Worm (Caenorhabditis elegans) whole organism, L3 larva: ENCODE data around the gene lsm-3.

Experiments used
- R02D3.7 ChIP-seq: fragments of 150-350 bp; optimal IDR thresholded peaks from 2 replicates; lab custom pipeline; 2014; ENCODE audit warnings: missing biosample characterization, missing genetic modification characterization
- ZK546.5 ChIP-seq: sonication (generic microtip); optimal IDR thresholded peaks from 2 replicates; lab custom pipeline; 2017; ENCODE audit warnings: missing biosample characterization, missing genetic modification characterization
- aly-2 ChIP-seq: fragments of 150-350 bp; optimal IDR thresholded peaks from 2 replicates; lab custom pipeline; 2014; ENCODE audit warnings: missing biosample characterization, missing genetic modification characterization
- ama-1 ChIP-seq: fragments of 150-350 bp; optimal IDR thresholded peaks from 2 replicates; lab custom pipeline; 2018
- ceh-28 ChIP-seq: fragments of 150-350 bp; optimal IDR thresholded peaks from 2 replicates; lab custom pipeline; 2014; ENCODE audit warnings: missing biosample characterization, missing genetic modification reagents, missing genetic modification characterization
- ceh-82 ChIP-seq: fragments of 150-350 bp; optimal IDR thresholded peaks from 2 replicates; lab custom pipeline; 2014; ENCODE audit warnings: missing biosample characterization, missing genetic modification characterization
- egl-27 ChIP-seq: sonication (generic microtip); optimal IDR thresholded peaks from 4 replicates; lab custom pipeline; 2017; ENCODE audit warnings: missing biosample characterization, missing genetic modification reagents, missing genetic modification characterization
- egl-5 ChIP-seq: fragments of 150-350 bp; optimal IDR thresholded peaks from 2 replicates; lab custom pipeline; 2017; ENCODE audit warnings: missing biosample characterization, missing genetic modification reagents, missing genetic modification characterization, inconsistent platforms
- elt-1 ChIP-seq: fragments of 150-350 bp; optimal IDR thresholded peaks from 2 replicates; lab custom pipeline; 2014; ENCODE audit warnings: missing biosample characterization, missing genetic modification characterization
- elt-2 ChIP-seq: sonication (generic microtip); optimal IDR thresholded peaks from 2 replicates; lab custom pipeline; 2016; ENCODE audit warnings: missing genetic modification reagents, mild to moderate bottlenecking, missing genetic modification characterization, missing compliant biosample characterization
- eor-1 ChIP-seq, 2 experiments: fragments of 150-350 bp; optimal IDR thresholded peaks; 2 replicates each; lab custom pipeline; 2014 to 2018; ENCODE audit warnings: missing biosample characterization in 2 of 2, missing genetic modification characterization in 2 of 2
- fkh-2 ChIP-seq: fragments of 150-350 bp; optimal IDR thresholded peaks from 2 replicates; lab custom pipeline; 2014; ENCODE audit warnings: missing biosample characterization, missing genetic modification reagents, missing genetic modification characterization
- fos-1 ChIP-seq: fragments of 150-350 bp; optimal IDR thresholded peaks from 2 replicates; lab custom pipeline; 2014; ENCODE audit warnings: missing biosample characterization, missing genetic modification characterization
- hmg-11 ChIP-seq: sonication (generic microtip); optimal IDR thresholded peaks from 2 replicates; lab custom pipeline; 2016; ENCODE audit warnings: missing genetic modification characterization, missing compliant biosample characterization
- jun-1 ChIP-seq: fragments of 150-350 bp; optimal IDR thresholded peaks from 2 replicates; lab custom pipeline; 2014; ENCODE audit warnings: missing biosample characterization, missing genetic modification reagents, missing genetic modification characterization
- lin-15B ChIP-seq: fragments of 150-350 bp; optimal IDR thresholded peaks from 2 replicates; lab custom pipeline; 2014; ENCODE audit warnings: missing biosample characterization, missing genetic modification characterization
- lin-39 ChIP-seq: fragments of 150-350 bp; optimal IDR thresholded peaks from 2 replicates; lab custom pipeline; 2018; ENCODE audit warnings: missing biosample characterization, missing genetic modification reagents, missing genetic modification characterization
- lsy-12 ChIP-seq: sonication (generic microtip); optimal IDR thresholded peaks from 2 replicates; lab custom pipeline; 2016; ENCODE audit warnings: mild to moderate bottlenecking, missing genetic modification characterization, missing compliant biosample characterization
- mdl-1 ChIP-seq: fragments of 150-350 bp; optimal IDR thresholded peaks from 2 replicates; lab custom pipeline; 2014; ENCODE audit warnings: missing biosample characterization, missing genetic modification characterization
- mml-1 ChIP-seq: fragments of 150-350 bp; sonication (generic microtip); optimal IDR thresholded peaks from 3 replicates; lab custom pipeline; 2014; ENCODE audit warnings: missing biosample characterization, missing genetic modification characterization
- nhr-12 ChIP-seq: fragments of 150-350 bp; optimal IDR thresholded peaks from 2 replicates; lab custom pipeline; 2014; ENCODE audit warnings: missing biosample characterization, missing genetic modification characterization
- nhr-23 ChIP-seq: fragments of 150-350 bp; optimal IDR thresholded peaks from 2 replicates; lab custom pipeline; 2014; ENCODE audit warnings: missing biosample characterization, missing genetic modification reagents, missing genetic modification characterization
- nhr-237 ChIP-seq: fragments of 150-350 bp; optimal IDR thresholded peaks from 2 replicates; lab custom pipeline; 2014; ENCODE audit warnings: missing biosample characterization, missing genetic modification characterization
- nhr-25 ChIP-seq: sonication (generic microtip); optimal IDR thresholded peaks from 2 replicates; lab custom pipeline; 2017; ENCODE audit warnings: missing biosample characterization, missing genetic modification characterization
- nhr-28 ChIP-seq: fragments of 150-350 bp; optimal IDR thresholded peaks from 2 replicates; lab custom pipeline; 2014; ENCODE audit warnings: missing biosample characterization, missing genetic modification characterization
- nhr-43 ChIP-seq: sonication (generic microtip); optimal IDR thresholded peaks from 2 replicates; lab custom pipeline; 2016; ENCODE audit warnings: mild to moderate bottlenecking, missing genetic modification characterization, missing compliant biosample characterization; ENCODE audit not compliant: poor library complexity, severe bottlenecking
- nhr-67 ChIP-seq: fragments of 150-350 bp; optimal IDR thresholded peaks from 2 replicates; lab custom pipeline; 2014; ENCODE audit warnings: missing biosample characterization, missing genetic modification characterization
- nhr-76 ChIP-seq: fragments of 150-350 bp; sonication (generic microtip); optimal IDR thresholded peaks from 5 replicates; lab custom pipeline; 2014; ENCODE audit warnings: missing biosample characterization, missing genetic modification characterization
- nhr-77 ChIP-seq: fragments of 150-350 bp; optimal IDR thresholded peaks from 2 replicates; lab custom pipeline; 2014; ENCODE audit warnings: missing biosample characterization, missing genetic modification characterization
- pha-4 ChIP-seq: fragments of 150-350 bp; optimal IDR thresholded peaks from 2 replicates; lab custom pipeline; 2014; ENCODE audit warnings: missing biosample characterization, missing genetic modification reagents, missing genetic modification characterization
- pqm-1 ChIP-seq: fragments of 150-350 bp; optimal IDR thresholded peaks from 2 replicates; lab custom pipeline; 2017; ENCODE audit warnings: missing biosample characterization, missing genetic modification characterization, inconsistent platforms
- sea-2 ChIP-seq: fragments of 150-350 bp; sonication (generic microtip); optimal IDR thresholded peaks from 4 replicates; lab custom pipeline; 2014; ENCODE audit warnings: missing biosample characterization, missing genetic modification reagents, missing genetic modification characterization
- skn-1 ChIP-seq: fragments of 150-350 bp; optimal IDR thresholded peaks from 2 replicates; lab custom pipeline; 2014; ENCODE audit warnings: missing biosample characterization, missing genetic modification characterization
- snpc-4 ChIP-seq: fragments of 150-350 bp; optimal IDR thresholded peaks from 2 replicates; lab custom pipeline; 2014; ENCODE audit warnings: missing biosample characterization, missing genetic modification characterization
- unc-62 ChIP-seq: fragments of 150-350 bp; sonication (generic microtip); optimal IDR thresholded peaks from 4 replicates; lab custom pipeline; 2014; ENCODE audit warnings: missing biosample characterization, missing genetic modification reagents, missing genetic modification characterization
- zag-1 ChIP-seq: fragments of 150-350 bp; optimal IDR thresholded peaks from 2 replicates; lab custom pipeline; 2014; ENCODE audit warnings: missing biosample characterization, missing genetic modification characterization
- ztf-4 ChIP-seq: fragments of 150-350 bp; optimal IDR thresholded peaks from 2 replicates; lab custom pipeline; 2014; ENCODE audit warnings: missing biosample characterization, missing genetic modification characterization

The lsm-3 gene

ce11 chrIV:13386903-13387302, at the start of gene lsm-3:
Gene lsm-3, plus strand, starts transcription at chrIV:13387203.
- TF ChIP-seq mml-1 (tag; lab: Kevin White, UChicago): no peak
- no peak for TF ChIP-seq ZK546.5 (tag; lab: Kevin White, UChicago)
- no peak for TF ChIP-seq lsy-12 (tag; lab: Kevin White, UChicago)
- TF ChIP-seq R02D3.7 (tag; lab: Kevin White, UChicago): no peak
- no peak for TF ChIP-seq elt-1
- no peak for TF ChIP-seq unc-62
- no peak for TF ChIP-seq nhr-76 (tag; lab: Kevin White, UChicago)
- TF ChIP-seq fos-1: no peak
- TF ChIP-seq ama-1 (lab: Kevin White, UChicago): no peak
- TF ChIP-seq egl-27 (tag; lab: Kevin White, UChicago): no peak
- no peak for TF ChIP-seq nhr-25 (tag; lab: Kevin White, UChicago)
- TF ChIP-seq hmg-11 (tag; lab: Kevin White, UChicago): no peak
- TF ChIP-seq snpc-4 (tag; lab: Kevin White, UChicago): no peak
- no peak for TF ChIP-seq mdl-1
- TF ChIP-seq ceh-28 (tag; lab: Kevin White, UChicago): no peak
- TF ChIP-seq jun-1 (tag; lab: Kevin White, UChicago): no peak

- TF ChIP-seq ceh-28 (tag; lab: Kevin White, UChicago): no peak
- TF ChIP-seq fkh-2: no peak
- no peak for TF ChIP-seq nhr-43 (tag; lab: Kevin White, UChicago)
- TF ChIP-seq pha-4: no peak
- TF ChIP-seq nhr-12 (tag; lab: Kevin White, UChicago): no peak
- TF ChIP-seq aly-2: no peak
- no peak for TF ChIP-seq zag-1 (tag; lab: Kevin White, UChicago)
- TF ChIP-seq ZK546.5 (tag; lab: Kevin White, UChicago): no peak
- no peak for TF ChIP-seq nhr-76 (tag; lab: Kevin White, UChicago)
- no peak for TF ChIP-seq egl-5 (tag; lab: Kevin White, UChicago)
- no peak for TF ChIP-seq R02D3.7 (tag; lab: Kevin White, UChicago)
- no peak for TF ChIP-seq ceh-82 (tag; lab: Kevin White, UChicago)
- TF ChIP-seq ama-1 (lab: Kevin White, UChicago): no peak
- no peak for TF ChIP-seq sea-2 (GFP tag; lab: Kevin White, UChicago)
- TF ChIP-seq nhr-23 (tag; lab: Kevin White, UChicago): no peak
- TF ChIP-seq nhr-237 (tag; lab: Kevin White, UChicago): no peak
- TF ChIP-seq elt-2: no peak
Measured at ce11 chrIV:13342555-13342954, 44.4 kb upstream of the lsm-3 start, which contains the start of gene W02A2.5. Gene W02A2.5, plus strand, starts transcription at chrIV:13342855.

- no peak for TF ChIP-seq nhr-237 (tag; lab: Kevin White, UChicago)
- TF ChIP-seq eor-1 (tag; optimal IDR thresholded peaks at IDR 0.05; lab: Kevin White, UChicago): no peak
- no peak for TF ChIP-seq elt-1
- TF ChIP-seq fos-1: peak; percentile 36
- peak; percentile 99 for TF ChIP-seq pha-4
- TF ChIP-seq ama-1 (lab: Kevin White, UChicago): no peak
- TF ChIP-seq ZK546.5 (tag; lab: Kevin White, UChicago): no peak
- TF ChIP-seq ceh-82 (tag; lab: Kevin White, UChicago): no peak
- TF ChIP-seq pqm-1 (tag; lab: Kevin White, UChicago): peak; percentile 64
- no peak for TF ChIP-seq lin-39
- peak; percentile 66 for TF ChIP-seq elt-2
- TF ChIP-seq jun-1 (tag; lab: Kevin White, UChicago): peak; percentile 85
- no peak for TF ChIP-seq nhr-76 (tag; lab: Kevin White, UChicago)
- TF ChIP-seq nhr-28: no peak
Measured at ce11 chrIV:13346078-13346477, 40.9 kb upstream of the lsm-3 start.

ce11 chrIV:13347232-13347715, 39.7 kb upstream of the lsm-3 start, which contains the start of gene W02A2.9:
Gene W02A2.9, plus strand, starts transcription at chrIV:13347665.
- peak; percentile 99 for TF ChIP-seq pqm-1 (tag; lab: Kevin White, UChicago)
- peak; percentile 89 for TF ChIP-seq elt-2
- TF ChIP-seq nhr-237 (tag; lab: Kevin White, UChicago): no peak
- TF ChIP-seq jun-1 (tag; lab: Kevin White, UChicago): peak; percentile 60
- TF ChIP-seq egl-5 (tag; lab: Kevin White, UChicago): no peak
- TF ChIP-seq pha-4: peak; percentile 87

- TF ChIP-seq lin-15B: no peak
- no peak for TF ChIP-seq nhr-77 (tag; lab: Kevin White, UChicago)
- no peak for TF ChIP-seq lsy-12 (tag; lab: Kevin White, UChicago)
- TF ChIP-seq ceh-28 (tag; lab: Kevin White, UChicago): no peak
- no peak for TF ChIP-seq jun-1 (tag; lab: Kevin White, UChicago)
- no peak for TF ChIP-seq fos-1
- TF ChIP-seq skn-1 (tag; lab: Kevin White, UChicago): no peak
- TF ChIP-seq mdl-1: no peak
- no peak for TF ChIP-seq elt-2
- TF ChIP-seq ztf-4: no peak
- no peak for TF ChIP-seq eor-1 (tag; optimal IDR thresholded peaks at IDR 0.05; lab: Kevin White, UChicago)
- no peak for TF ChIP-seq nhr-25 (tag; lab: Kevin White, UChicago)
- TF ChIP-seq ceh-82 (tag; lab: Kevin White, UChicago): no peak
- TF ChIP-seq ZK546.5 (tag; lab: Kevin White, UChicago): no peak
- TF ChIP-seq nhr-23 (tag; lab: Kevin White, UChicago): no peak
- TF ChIP-seq nhr-28: no peak
- no peak for TF ChIP-seq nhr-67 (tag; lab: Kevin White, UChicago)
- TF ChIP-seq nhr-12 (tag; lab: Kevin White, UChicago): no peak
- TF ChIP-seq pha-4: no peak
- no peak for TF ChIP-seq fkh-2
- TF ChIP-seq, all 47 proteins: peak for 0
Measured at ce11 chrIV:13348592-13348991, 38.4 kb upstream of the lsm-3 start, which contains the start of gene W02A2.12. Gene W02A2.12, minus strand, starts transcription at chrIV:13348831.
